Fruit fly (Drosophila melanogaster): ENCODE measurements around the gene CG3857.

The CG3857 gene

DNA sequence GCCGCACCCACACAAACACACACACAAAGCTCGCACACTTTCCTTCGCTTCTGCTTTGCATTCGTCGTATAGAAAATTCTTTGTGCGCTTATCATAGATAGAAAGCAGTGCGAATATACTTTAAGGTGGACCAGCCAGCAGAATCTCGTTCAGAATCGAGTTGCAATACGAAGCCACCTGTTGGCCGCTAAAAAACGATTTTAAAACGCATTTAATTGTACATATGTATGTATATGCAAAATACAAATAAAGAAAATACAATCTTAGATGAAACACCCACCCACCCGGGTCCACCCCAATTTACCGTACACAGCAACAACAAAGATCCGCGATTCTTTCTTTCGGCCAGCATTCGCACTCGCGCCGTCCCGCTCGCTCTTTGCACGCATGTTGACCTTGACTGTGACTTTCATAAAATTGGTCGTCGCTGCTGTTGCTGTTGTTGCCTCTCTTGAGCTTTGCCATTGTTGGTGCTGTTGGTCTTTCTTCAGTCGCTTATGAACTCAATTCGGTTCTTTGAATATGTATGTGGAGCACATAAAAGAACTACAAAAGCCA lies 8.7 kb upstream of the CG3857 start (continued):
- 0 out of 3 replicates have a peak, but pooled peaks have one; percentile 8 for TF ChIP-seq CG11560 (tag; IDR thresholded peaks at IDR 0.05)
- TF ChIP-seq row (GFP tag; IDR thresholded peaks at IDR 0.05), result peak; percentile 53
- no peak for TF ChIP-seq CG10979 (tag; optimal IDR thresholded peaks at IDR 0.05)
- peak; percentile 23 for TF ChIP-seq phol (tag; optimal IDR thresholded peaks at IDR 0.05)
- no peak for TF ChIP-seq onecut (GFP tag; IDR thresholded peaks at IDR 0.05)
- TF ChIP-seq Rfx (GFP tag; IDR thresholded peaks at IDR 0.05), result peak; percentile 80
- TF ChIP-seq yki (optimal IDR thresholded peaks at IDR 0.05), result no peak
- TF ChIP-seq CG12155 (GFP tag; optimal IDR thresholded peaks at IDR 0.05), result peak; percentile 59
- TF ChIP-seq lilli (GFP tag; optimal IDR thresholded peaks at IDR 0.05), result peak; percentile 73
- peak; percentile 42 for TF ChIP-seq Hsf (GFP tag; optimal IDR thresholded peaks at IDR 0.05)
- TF ChIP-seq CG9609 (GFP tag; optimal IDR thresholded peaks at IDR 0.05), result peak; percentile 46
- TF ChIP-seq CG14050 (GFP tag; IDR thresholded peaks at IDR 0.05), result peak; percentile 35; the same call in 1 of the 3 replicates
- peak; percentile 51; the same call in 1 of the 2 replicates for TF ChIP-seq CG11247 (GFP tag; IDR thresholded peaks at IDR 0.05)
- TF ChIP-seq CG17612 (GFP tag; IDR thresholded peaks at IDR 0.05), result peak; percentile 39; the same call in 1 of the 2 replicates
- peak; percentile 38 for TF ChIP-seq CG17359 (tag; optimal IDR thresholded peaks at IDR 0.05)
- peak; percentile 13 for TF ChIP-seq tio (GFP tag; optimal IDR thresholded peaks at IDR 0.05)
- TF ChIP-seq z (GFP tag; IDR thresholded peaks at IDR 0.05), result no peak
- TF ChIP-seq CG8290 (GFP tag; optimal IDR thresholded peaks at IDR 0.05), result no peak
- TF ChIP-seq CG8290 (tag; optimal IDR thresholded peaks at IDR 0.05), result peak in 1 of 2 experiments; percentile 78
- peak; percentile 78 for TF ChIP-seq CG2678 (tag; optimal IDR thresholded peaks at IDR 0.05)
- TF ChIP-seq CG6689 (GFP tag; IDR thresholded peaks at IDR 0.05), result peak; percentile 55
- peak; percentile 53; the same call in 1 of the 2 replicates for TF ChIP-seq CG14014 (GFP tag; IDR thresholded peaks at IDR 0.05)
- TF ChIP-seq CG11398 (GFP tag; optimal IDR thresholded peaks at IDR 0.05), result no peak

DNA sequence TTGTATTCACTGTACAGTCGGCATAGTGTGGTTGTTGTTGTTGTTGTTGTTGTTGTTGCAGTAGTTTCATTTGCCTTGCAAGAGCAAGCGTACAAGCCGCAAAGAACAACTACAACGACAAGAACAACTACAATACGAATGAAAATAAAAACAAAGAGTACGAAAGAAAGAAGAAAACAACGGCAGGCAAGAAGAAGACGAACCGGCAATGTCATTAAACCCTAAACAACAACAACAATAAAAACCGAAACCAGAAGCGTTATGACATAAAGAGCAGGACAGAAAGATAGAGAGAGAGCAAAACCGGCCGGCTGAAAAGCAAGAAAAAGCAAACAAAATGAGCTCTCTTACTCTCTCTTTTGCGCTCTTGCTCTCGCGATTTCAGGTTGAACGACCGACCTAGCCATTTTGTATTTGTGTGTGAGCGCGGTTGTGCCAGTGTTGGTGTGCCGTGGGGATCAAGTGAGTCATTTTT lies 8.1 kb upstream of the CG3857 start:
- TF ChIP-seq z (GFP tag; IDR thresholded peaks at IDR 0.05) (0 out of 3 replicates have a peak, but pooled peaks have one; percentile 34), CG11093 (GFP tag; IDR thresholded peaks at IDR 0.05) (no peak), odd (GFP tag; optimal IDR thresholded peaks at IDR 0.05) (peak; percentile 49), cad (GFP tag; optimal IDR thresholded peaks at IDR 0.05) (peak; percentile 52), mirr (GFP tag; optimal IDR thresholded peaks at IDR 0.05) (no peak), amos (GFP tag; IDR thresholded peaks at IDR 0.05; ENCODE audit: partially characterized antibody) (no peak), lab (GFP tag; optimal IDR thresholded peaks at IDR 0.05) (no peak), CG11723 (GFP tag; optimal IDR thresholded peaks at IDR 0.05) (no peak), CoRest (tag; optimal IDR thresholded peaks at IDR 0.05) (no peak), CG13296 (GFP tag; optimal IDR thresholded peaks at IDR 0.05) (no peak), CG3163 (GFP tag; optimal IDR thresholded peaks at IDR 0.05) (peak; percentile 92), Abd-B (GFP tag; optimal IDR thresholded peaks at IDR 0.05) (no peak), CG1529 (GFP tag; optimal IDR thresholded peaks at IDR 0.05) (no peak), CG31365 (tag; optimal IDR thresholded peaks at IDR 0.05) (no peak), CG18262 (tag; optimal IDR thresholded peaks at IDR 0.05) (peak; percentile 0), CG8478 (optimal IDR thresholded peaks at IDR 0.05) (no peak), Kr (GFP tag; optimal IDR thresholded peaks at IDR 0.05) (peak; percentile 5), GATAe (GFP tag; conservative IDR thresholded peaks at IDR 0.05) (0 out of 2 replicates have a peak, but pooled peaks have one; percentile 6), CG6791 (GFP tag; IDR thresholded peaks at IDR 0.05; ENCODE audit: partially characterized antibody) (no peak), CG34224 (GFP tag; IDR thresholded peaks at IDR 0.05; ENCODE audit: partially characterized antibody) (0 out of 3 replicates have a peak, but pooled peaks have one; percentile 26), CG1647 (GFP tag; optimal IDR thresholded peaks at IDR 0.05) (no peak), CG13424 (tag; optimal IDR thresholded peaks at IDR 0.05) (no peak), CG17385 (GFP tag; optimal IDR thresholded peaks at IDR 0.05) (peak; percentile 91), yki (optimal IDR thresholded peaks at IDR 0.05) (peak; percentile 78), CG7839 (tag; optimal IDR thresholded peaks at IDR 0.05) (no peak), CG2116 (GFP tag; optimal IDR thresholded peaks at IDR 0.05) (no peak), Trl (optimal IDR thresholded peaks at IDR 0.05) (peak; percentile 92 to 93), Trl (GFP tag; optimal IDR thresholded peaks at IDR 0.05) (no peak), zen (tag; optimal IDR thresholded peaks at IDR 0.05) (no peak), CG9215 (GFP tag; IDR thresholded peaks at IDR 0.05) (no peak)

Data from whole organism, embryonic.